Fruit fly (Drosophila melanogaster): ENCODE measurements around the gene Hrb87F.

The Hrb87F gene

DNA sequence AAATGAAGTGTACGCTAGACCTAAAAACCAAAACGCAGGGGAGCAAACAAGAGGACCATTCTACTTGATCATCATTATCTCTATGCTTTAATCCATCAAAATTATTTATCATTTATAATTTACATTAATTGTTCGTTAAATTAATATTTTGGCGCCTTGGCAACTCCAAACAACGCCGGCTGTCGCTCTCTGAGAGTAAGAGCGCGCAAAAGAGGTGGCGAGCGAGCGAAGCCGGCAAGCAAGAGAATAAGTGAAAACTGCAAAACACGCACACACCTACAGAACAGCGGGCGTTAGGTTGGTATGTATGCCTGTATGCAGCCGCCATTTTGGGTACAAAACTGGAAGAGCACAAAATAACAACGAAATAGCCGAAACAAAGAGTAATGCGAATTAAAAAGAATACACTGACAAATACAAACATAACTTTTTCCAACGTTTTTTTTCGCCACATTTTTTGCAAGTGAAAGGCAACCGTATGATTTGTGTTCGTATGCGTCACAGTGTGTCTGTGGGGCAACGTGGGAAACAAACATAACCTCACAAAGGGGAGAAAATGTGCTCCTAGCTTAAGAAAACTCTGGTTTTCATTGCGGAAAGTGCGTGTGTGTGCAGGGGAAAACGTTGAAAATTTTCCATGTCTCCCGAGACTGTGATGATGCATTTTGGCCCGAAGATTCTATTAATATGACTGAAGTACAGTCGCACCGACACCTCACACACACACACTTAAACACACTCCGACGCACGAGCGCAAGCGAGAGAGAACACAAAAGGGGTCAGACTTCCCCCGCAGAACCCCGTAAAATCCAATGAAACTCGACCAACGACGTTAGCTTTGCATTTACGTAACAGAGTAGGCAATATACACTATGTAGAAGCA is 15.3 kb downstream of the Hrb87F start (continued):
- TF ChIP-seq CG1529 (GFP tag; optimal IDR thresholded peaks at IDR 0.05) (no peak), CG14860 (GFP tag; IDR thresholded peaks at IDR 0.05; ENCODE audit: partially characterized antibody) (no peak), Nf-YA (GFP tag; IDR thresholded peaks at IDR 0.05) (no peak), CG18011 (GFP tag; optimal IDR thresholded peaks at IDR 0.05) (peak; percentile 1), Doc2 (GFP tag; IDR thresholded peaks at IDR 0.05) (no peak), Vsx1 (GFP tag; optimal IDR thresholded peaks at IDR 0.05) (peak; percentile 7), inv (GFP tag; IDR thresholded peaks at IDR 0.05; ENCODE audit: partially characterized antibody) (no peak), wdn (GFP tag; IDR thresholded peaks at IDR 0.05) (peak; percentile 49), stc (GFP tag; IDR thresholded peaks at IDR 0.05) (no peak), grau (tag; optimal IDR thresholded peaks at IDR 0.05) (no peak), CG6683 (GFP tag; optimal IDR thresholded peaks at IDR 0.05) (peak; percentile 25), gsb (GFP tag; IDR thresholded peaks at IDR 0.05) (no peak), Atf3 (GFP tag; optimal IDR thresholded peaks at IDR 0.05) (no peak), CG8478 (optimal IDR thresholded peaks at IDR 0.05) (no peak), ind (GFP tag; optimal IDR thresholded peaks at IDR 0.05) (no peak), Ets65A (GFP tag) (peak; percentile 86), ap (GFP tag; IDR thresholded peaks at IDR 0.05) (no peak), CkIIα-i1 (GFP tag; IDR thresholded peaks at IDR 0.05) (no peak), amos (GFP tag; IDR thresholded peaks at IDR 0.05; ENCODE audit: partially characterized antibody) (no peak), CG18599 (GFP tag; optimal IDR thresholded peaks at IDR 0.05) (no peak), CG6254 (GFP tag; optimal IDR thresholded peaks at IDR 0.05) (peak; percentile 23), CG7357 (GFP tag; IDR thresholded peaks at IDR 0.05) (no peak), Mad (GFP tag; optimal IDR thresholded peaks at IDR 0.05) (no peak), E2f2 (GFP tag; IDR thresholded peaks at IDR 0.05) (peak; percentile 33; the same call in 1 of the 2 replicates), CG12104 (GFP tag; optimal IDR thresholded peaks at IDR 0.05) (no peak), Ets97D (GFP tag; optimal IDR thresholded peaks at IDR 0.05) (no peak), CG13624 (GFP tag; optimal IDR thresholded peaks at IDR 0.05) (no peak), Pdp1 (GFP tag; optimal IDR thresholded peaks at IDR 0.05) (peak in 1 of 2 experiments; percentile 84), Nf-YC (tag; optimal IDR thresholded peaks at IDR 0.05) (no peak), Atf6 (GFP tag; IDR thresholded peaks at IDR 0.05) (peak; percentile 59; the same call in 1 of the 2 replicates), CG17359 (tag; optimal IDR thresholded peaks at IDR 0.05) (peak; percentile 63), Awh (GFP tag; IDR thresholded peaks at IDR 0.05) (no peak), CG11398 (GFP tag; optimal IDR thresholded peaks at IDR 0.05) (no peak), kah (GFP tag; optimal IDR thresholded peaks at IDR 0.05) (no peak), az2 (GFP tag; optimal IDR thresholded peaks at IDR 0.05) (peak; percentile 22), chinmo (GFP tag; IDR thresholded peaks at IDR 0.05; ENCODE audit: partially characterized antibody) (peak; percentile 88; the same call in 2 of the 4 replicates), trem (tag; optimal IDR thresholded peaks at IDR 0.05) (no peak), btn (GFP tag; optimal IDR thresholded peaks at IDR 0.05) (no peak), Dfd (GFP tag; optimal IDR thresholded peaks at IDR 0.05) (no peak), Dref (GFP tag; IDR thresholded peaks at IDR 0.05) (no peak), CG6791 (GFP tag; IDR thresholded peaks at IDR 0.05; ENCODE audit: partially characterized antibody) (no peak), Kr (GFP tag; optimal IDR thresholded peaks at IDR 0.05) (no peak), CG17186 (GFP tag; optimal IDR thresholded peaks at IDR 0.05) (no peak), sens-2 (GFP tag; IDR thresholded peaks at IDR 0.05) (no peak; the same call in 1 of the 2 replicates), ems (GFP tag; optimal IDR thresholded peaks at IDR 0.05) (peak; percentile 39), Fer3 (tag; optimal IDR thresholded peaks at IDR 0.05) (no peak), HLH4C (GFP tag; IDR thresholded peaks at IDR 0.05; ENCODE audit: partially characterized antibody) (no peak), Myb (GFP tag; optimal IDR thresholded peaks at IDR 0.05) (no peak), CG2712 (tag; optimal IDR thresholded peaks at IDR 0.05) (peak; percentile 62)
